Worm (Caenorhabditis elegans): Measurements from ENCODE around the gene ZK353.10.

DNA sequence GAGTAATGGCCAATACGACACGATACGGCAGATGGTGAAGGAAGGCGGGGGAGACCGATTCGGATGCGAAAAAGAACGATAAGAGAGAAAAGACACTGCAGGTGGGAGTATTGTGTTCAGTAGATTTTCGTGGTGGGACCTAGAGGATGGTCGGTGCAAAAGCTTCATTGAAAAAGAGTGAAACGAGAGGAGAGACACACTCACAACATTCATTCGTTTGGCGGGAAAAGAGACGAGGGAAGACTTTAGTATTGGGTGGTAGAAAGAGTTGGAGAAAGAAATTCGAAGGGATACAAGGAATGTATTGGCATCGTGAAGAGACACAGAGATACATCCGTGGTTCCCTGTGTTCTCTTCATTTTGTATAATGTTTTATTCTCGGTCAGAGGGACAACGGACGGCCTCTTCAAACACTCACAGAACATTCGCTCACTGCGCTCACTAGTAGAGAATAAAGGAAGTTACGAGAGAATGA lies 37.8 kb downstream of the ZK353.10 start:
- TF ChIP-seq dpl-1 (GFP tag; optimal IDR thresholded peaks at IDR 0.05): peak; percentile 47 to 68 (median 55)
- peak; percentile 65 for TF ChIP-seq rnt-1 (tag; optimal IDR thresholded peaks at IDR 0.05)
- TF ChIP-seq blmp-1 (tag; optimal IDR thresholded peaks at IDR 0.05): peak; percentile 74
- peak; percentile 46 for TF ChIP-seq lin-15B (tag; optimal IDR thresholded peaks at IDR 0.05)
- no peak for TF ChIP-seq pag-3 (tag; optimal IDR thresholded peaks at IDR 0.05; ENCODE audit: borderline replicate concordance, insufficient read depth)
- peak; percentile 74 for TF ChIP-seq tbx-2 (tag; optimal IDR thresholded peaks at IDR 0.05)
- peak; percentile 75 for TF ChIP-seq nhr-77 (tag; optimal IDR thresholded peaks at IDR 0.05)

All from whole organism, L1 larva.